Worm (Caenorhabditis elegans): Measurements from ENCODE around the gene col-127.

Gene col-127

DNA sequence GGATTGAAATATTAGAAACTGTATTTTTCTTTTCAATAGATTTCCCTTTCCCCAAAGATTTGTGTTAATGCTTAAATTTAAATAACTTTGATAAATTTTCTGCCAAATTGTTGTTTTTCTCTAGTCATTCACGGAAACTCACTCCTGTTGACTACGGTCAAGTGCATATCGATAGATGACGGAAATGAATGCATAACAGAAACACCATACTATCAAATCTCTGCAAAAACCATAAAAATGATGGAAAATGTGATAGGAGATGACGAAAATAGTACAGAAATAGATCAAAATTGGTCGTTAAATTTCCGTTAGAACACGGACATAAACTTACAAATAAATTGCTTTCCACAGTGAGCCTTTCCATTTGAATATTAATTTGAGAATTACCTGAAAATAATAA is 37.0 kb downstream of the col-127 start:
- no peak for TF ChIP-seq ham-2 (GFP tag; optimal IDR thresholded peaks at IDR 0.05)
- TF ChIP-seq unc-39 (tag; optimal IDR thresholded peaks at IDR 0.05): no peak
- no peak for TF ChIP-seq ceh-83 (GFP tag; optimal IDR thresholded peaks at IDR 0.05)
- no peak for TF ChIP-seq blmp-1 (tag; optimal IDR thresholded peaks at IDR 0.05)
- TF ChIP-seq sem-2 (GFP tag; optimal IDR thresholded peaks at IDR 0.05): no peak
- TF ChIP-seq nhr-2 (tag; optimal IDR thresholded peaks at IDR 0.05): no peak
- no peak for TF ChIP-seq mab-5 (tag; optimal IDR thresholded peaks at IDR 0.05)

DNA sequence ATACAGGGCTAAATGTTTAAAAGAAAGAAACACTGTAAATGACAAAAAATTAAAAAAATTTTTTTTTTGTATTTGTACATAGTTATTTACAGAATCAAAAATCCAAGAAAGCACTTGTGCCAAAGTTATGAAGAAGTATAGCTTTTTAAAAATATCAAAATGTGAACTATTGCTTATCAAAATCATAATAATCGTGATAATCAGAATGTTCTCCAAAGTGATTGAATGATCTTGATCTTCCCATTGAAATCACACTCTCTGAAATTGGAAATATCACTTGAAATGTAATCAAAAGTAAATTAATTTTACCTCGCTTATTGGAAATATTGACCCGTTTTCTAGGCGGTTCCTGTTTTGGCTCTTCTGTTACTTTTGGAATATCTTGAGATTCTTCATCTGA is 39.4 kb downstream of the col-127 start:
- no peak for TF ChIP-seq lin-32 (GFP tag; optimal IDR thresholded peaks at IDR 0.05)
- no peak for TF ChIP-seq mab-5 (tag; optimal IDR thresholded peaks at IDR 0.05)
- TF ChIP-seq nhr-28 (tag; optimal IDR thresholded peaks at IDR 0.05): no peak
- TF ChIP-seq ceh-83 (GFP tag; optimal IDR thresholded peaks at IDR 0.05): no peak
- TF ChIP-seq zip-8 (tag; optimal IDR thresholded peaks at IDR 0.05): no peak
- no peak for TF ChIP-seq lsy-2 (tag; optimal IDR thresholded peaks at IDR 0.05)
- no peak for TF ChIP-seq hlh-1 (tag; optimal IDR thresholded peaks at IDR 0.05)
- no peak for TF ChIP-seq sem-2 (GFP tag; optimal IDR thresholded peaks at IDR 0.05)
- TF ChIP-seq mls-2 (tag; optimal IDR thresholded peaks at IDR 0.05): no peak
- TF ChIP-seq drap-1 (GFP tag; optimal IDR thresholded peaks at IDR 0.05): no peak
- no peak for TF ChIP-seq pha-4 (tag; optimal IDR thresholded peaks at IDR 0.05)

DNA sequence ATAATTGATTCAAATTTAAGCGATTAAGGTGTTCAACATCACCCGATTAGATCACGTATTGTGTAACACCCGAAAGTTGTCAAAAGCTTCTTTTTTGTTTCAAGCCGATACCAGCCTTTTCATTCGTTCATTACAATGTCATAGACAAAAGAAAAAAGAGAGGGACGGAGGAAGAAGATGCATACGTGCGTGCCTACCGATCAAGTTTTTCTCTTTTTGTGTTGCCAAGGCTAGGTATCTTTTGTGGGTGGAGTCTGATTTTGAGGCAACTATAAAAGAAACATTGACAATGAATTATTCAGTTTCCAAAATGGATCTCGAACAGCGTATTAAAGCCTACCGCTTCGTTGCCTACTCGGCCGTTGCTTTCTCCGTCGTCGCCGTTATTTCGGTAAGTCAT is 40.8 kb downstream of the col-127 start, which contains the start of gene col-125:
Gene col-125 (plus strand): TSS at position 301 of the 400 bp plus-strand sequence.
- TF ChIP-seq M03D4.4 (tag; optimal IDR thresholded peaks at IDR 0.05) (no peak), zip-8 (tag; optimal IDR thresholded peaks at IDR 0.05) (no peak), sem-2 (GFP tag; optimal IDR thresholded peaks at IDR 0.05) (no peak), ceh-43 (GFP tag; optimal IDR thresholded peaks at IDR 0.05) (no peak), lin-13 (tag; optimal IDR thresholded peaks at IDR 0.05) (no peak), snpc-4 (tag; optimal IDR thresholded peaks at IDR 0.05) (no peak)

DNA sequence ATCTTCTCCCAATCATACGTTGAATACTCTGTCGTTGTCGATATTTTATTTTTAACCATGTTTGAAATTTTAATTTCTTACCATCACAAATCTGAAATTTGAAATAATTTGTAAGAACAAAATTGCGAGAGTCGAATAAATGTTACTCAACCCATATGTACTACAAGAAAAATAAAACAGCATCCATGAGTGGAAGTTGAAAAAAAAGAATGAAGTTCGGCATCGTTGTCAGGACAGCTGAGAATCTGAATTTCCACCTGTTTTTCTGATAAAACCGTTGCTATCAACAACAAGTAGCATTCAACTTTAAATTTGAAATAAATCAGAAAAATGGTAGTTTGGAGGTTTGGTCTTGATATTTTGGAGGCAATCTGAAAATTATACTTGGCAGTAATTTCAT is 42.1 kb downstream of the col-127 start, which contains the start of gene C29F4.3:
Gene C29F4.3 (minus strand): TSS at position 101 of the 400 bp plus-strand sequence.
- TF ChIP-seq lin-13 (tag; optimal IDR thresholded peaks at IDR 0.05): no peak
- no peak for TF ChIP-seq ceh-39 (tag; optimal IDR thresholded peaks at IDR 0.05)
- no peak for TF ChIP-seq sptf-1 (tag; optimal IDR thresholded peaks at IDR 0.05)
- TF ChIP-seq ces-1 (GFP tag; optimal IDR thresholded peaks at IDR 0.05): no peak
- no peak for TF ChIP-seq drap-1 (GFP tag; optimal IDR thresholded peaks at IDR 0.05)
- TF ChIP-seq unc-120 (tag; optimal IDR thresholded peaks at IDR 0.05; ENCODE audit: poor library complexity, severe bottlenecking): no peak
- no peak for TF ChIP-seq ceh-83 (GFP tag; optimal IDR thresholded peaks at IDR 0.05)
- no peak for TF ChIP-seq sem-2 (GFP tag; optimal IDR thresholded peaks at IDR 0.05)
- TF ChIP-seq ceh-43 (GFP tag; optimal IDR thresholded peaks at IDR 0.05): no peak
- TF ChIP-seq nhr-28 (tag; optimal IDR thresholded peaks at IDR 0.05): no peak
- TF ChIP-seq flh-1 (GFP tag; optimal IDR thresholded peaks at IDR 0.05): no peak
- no peak for TF ChIP-seq nhr-76 (tag; optimal IDR thresholded peaks at IDR 0.05)
- TF ChIP-seq zip-8 (tag; optimal IDR thresholded peaks at IDR 0.05): no peak
- TF ChIP-seq lin-32 (GFP tag; optimal IDR thresholded peaks at IDR 0.05): no peak
- TF ChIP-seq ham-2 (GFP tag; optimal IDR thresholded peaks at IDR 0.05): no peak
- TF ChIP-seq lsy-2 (tag; optimal IDR thresholded peaks at IDR 0.05): no peak

DNA sequence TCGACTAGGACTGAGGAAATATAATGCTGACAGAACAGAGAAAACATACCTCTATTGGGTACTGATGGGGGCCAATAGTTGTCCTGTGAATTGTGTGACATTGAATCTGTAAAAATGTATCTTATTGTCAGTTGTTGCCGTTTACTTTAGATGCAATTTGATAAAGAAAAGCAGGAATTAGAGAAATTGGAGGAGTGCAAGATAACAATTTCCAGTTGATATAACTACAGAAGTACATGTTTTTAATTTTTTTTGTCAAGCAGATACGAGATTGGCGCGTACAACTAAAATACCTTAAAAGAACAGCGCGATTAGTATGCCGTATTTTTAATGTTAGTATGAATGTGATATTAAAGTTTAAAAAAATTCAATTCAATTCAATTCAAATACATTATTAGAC is 48.0 kb downstream of the col-127 start, which contains the start of gene zip-6:
Gene zip-6 (minus strand): TSS at position 101 of the 400 bp plus-strand sequence.
- TF ChIP-seq M03D4.4 (tag; optimal IDR thresholded peaks at IDR 0.05): no peak
- TF ChIP-seq unc-120 (tag; optimal IDR thresholded peaks at IDR 0.05; ENCODE audit: poor library complexity, severe bottlenecking): no peak
- no peak for TF ChIP-seq ham-2 (GFP tag; optimal IDR thresholded peaks at IDR 0.05)
- TF ChIP-seq hlh-1 (tag; optimal IDR thresholded peaks at IDR 0.05): no peak
- TF ChIP-seq lin-13 (tag; optimal IDR thresholded peaks at IDR 0.05): no peak
- TF ChIP-seq sem-2 (GFP tag; optimal IDR thresholded peaks at IDR 0.05): no peak
- TF ChIP-seq elt-3 (tag; optimal IDR thresholded peaks at IDR 0.05): no peak
- TF ChIP-seq sptf-1 (tag; optimal IDR thresholded peaks at IDR 0.05): no peak
- no peak for TF ChIP-seq pha-4 (tag; optimal IDR thresholded peaks at IDR 0.05)
- TF ChIP-seq drap-1 (GFP tag; optimal IDR thresholded peaks at IDR 0.05): no peak
- no peak for TF ChIP-seq ceh-39 (tag; optimal IDR thresholded peaks at IDR 0.05)
- TF ChIP-seq mls-2 (tag; optimal IDR thresholded peaks at IDR 0.05): no peak
- no peak for TF ChIP-seq mab-5 (tag; optimal IDR thresholded peaks at IDR 0.05)
- no peak for TF ChIP-seq snpc-4 (tag; optimal IDR thresholded peaks at IDR 0.05)

Measured in whole organism, mixed stage, embryonic.